Worm (Caenorhabditis elegans): Measurements from ENCODE around the gene F46G11.4.
A peak's percentile ranks its signal among the peaks of the same experiment; 100 is the strongest.

The F46G11.4 gene

ce11 chrX:5820880-5821279, 22.3 kb upstream of the F46G11.4 start:
- TF ChIP-seq nhr-10 (tag; optimal IDR thresholded peaks at IDR 0.05), result no peak
- no peak for TF ChIP-seq mxl-2 (GFP tag; conservative IDR thresholded peaks at IDR 0.05)
- no peak for TF ChIP-seq snpc-4 (tag; optimal IDR thresholded peaks at IDR 0.05)
- no peak for TF ChIP-seq zfp-3 (GFP tag; conservative IDR thresholded peaks at IDR 0.05)
- peak; percentile 52 for TF ChIP-seq hlh-30 (tag; optimal IDR thresholded peaks at IDR 0.05; ENCODE audit: insufficient read depth)
- peak; percentile 49 for TF ChIP-seq hlh-11 (tag; optimal IDR thresholded peaks at IDR 0.05)
- no peak for TF ChIP-seq ZK546.5 (tag; optimal IDR thresholded peaks at IDR 0.05)
- peak; percentile 57; the same call in 1 of the 2 replicates for TF ChIP-seq egl-43 (GFP tag; IDR thresholded peaks at IDR 0.05)
- no peak for TF ChIP-seq pha-4 (GFP tag; IDR thresholded peaks at IDR 0.05)
- no peak for TF ChIP-seq pha-4 (tag; optimal IDR thresholded peaks at IDR 0.05)
- peak in 1 of 2 experiments; percentile 97 for TF ChIP-seq unc-62 (GFP tag; optimal IDR thresholded peaks at IDR 0.05 in 1 of 2)
- no peak for TF ChIP-seq unc-62 (tag; optimal IDR thresholded peaks at IDR 0.05)
- TF ChIP-seq skn-1 (tag; optimal IDR thresholded peaks at IDR 0.05), result no peak
- no peak for TF ChIP-seq nhr-28 (tag; optimal IDR thresholded peaks at IDR 0.05)
- peak; percentile 88 for TF ChIP-seq aha-1 (tag)
- TF ChIP-seq madf-5 (GFP tag; IDR thresholded peaks at IDR 0.05), result no peak
- no peak for TF ChIP-seq fos-1 (tag; optimal IDR thresholded peaks at IDR 0.05)
- TF ChIP-seq dve-1 (tag; optimal IDR thresholded peaks at IDR 0.05; ENCODE audit: insufficient read depth), result no peak
- peak; percentile 68 for TF ChIP-seq set-16 (GFP tag; IDR thresholded peaks at IDR 0.05)
- no peak for TF ChIP-seq lin-39 (tag; optimal IDR thresholded peaks at IDR 0.05)
- no peak for TF ChIP-seq unc-130 (GFP tag; optimal IDR thresholded peaks at IDR 0.05)
- TF ChIP-seq ama-1 (optimal IDR thresholded peaks at IDR 0.05), result no peak
- TF ChIP-seq pqm-1 (tag; optimal IDR thresholded peaks at IDR 0.05), result no peak
- TF ChIP-seq Y48G9A.11 (GFP tag; IDR thresholded peaks at IDR 0.05), result no peak
- TF ChIP-seq ceh-62 (tag; optimal IDR thresholded peaks at IDR 0.05), result no peak
- TF ChIP-seq hmg-1.1 (GFP tag; IDR thresholded peaks at IDR 0.05), result 0 out of 2 replicates have a peak, but pooled peaks have one; percentile 15
- TF ChIP-seq lir-3 (tag; optimal IDR thresholded peaks at IDR 0.05), result no peak
- peak; percentile 9 for TF ChIP-seq mes-2 (tag; optimal IDR thresholded peaks at IDR 0.05; ENCODE audit: poor library complexity, severe bottlenecking)
- TF ChIP-seq ceh-44 (GFP tag; IDR thresholded peaks at IDR 0.05), result no peak
- TF ChIP-seq F37D6.2 (tag; optimal IDR thresholded peaks at IDR 0.05), result no peak
- TF ChIP-seq lin-38 (GFP tag; IDR thresholded peaks at IDR 0.05), result no peak
- no peak for TF ChIP-seq spr-3 (GFP tag; optimal IDR thresholded peaks at IDR 0.05)
- peak in 1 of 2 experiments; percentile 11 for TF ChIP-seq mdl-1 (tag; optimal IDR thresholded peaks at IDR 0.05)
- TF ChIP-seq ctbp-1 (GFP tag; IDR thresholded peaks at IDR 0.05), result no peak
- peak; percentile 27 for TF ChIP-seq mep-1 (tag; optimal IDR thresholded peaks at IDR 0.05)
- peak; percentile 67; the same call in 1 of the 2 replicates for TF ChIP-seq tra-1 (GFP tag; IDR thresholded peaks at IDR 0.05)
- TF ChIP-seq mxl-3 (GFP tag; optimal IDR thresholded peaks at IDR 0.05), result peak; percentile 38
- no peak for TF ChIP-seq nhr-11 (tag; optimal IDR thresholded peaks at IDR 0.05)
- TF ChIP-seq nhr-25 (tag; optimal IDR thresholded peaks at IDR 0.05; ENCODE audit: borderline replicate concordance, insufficient read depth), result peak; percentile 90
- TF ChIP-seq T20F7.1 (GFP tag; optimal IDR thresholded peaks at IDR 0.05), result no peak
- TF ChIP-seq aly-2 (tag; optimal IDR thresholded peaks at IDR 0.05), result no peak
- TF ChIP-seq F10B5.3 (tag; optimal IDR thresholded peaks at IDR 0.05), result no peak

Measured in whole organism, L4 larva.